Worm (Caenorhabditis elegans) whole organism, L2 larva: ENCODE measurements around the gene klc-2.

ENCODE experiments used
- alr-1 ChIP-seq: fragments of 150-350 bp; optimal IDR thresholded peaks from 2 replicates; lab custom pipeline; 2014; ENCODE audit warnings: missing biosample characterization, missing genetic modification characterization
- elt-1 ChIP-seq: fragments of 150-350 bp; optimal IDR thresholded peaks from 2 replicates; lab custom pipeline; 2014; ENCODE audit warnings: missing biosample characterization, missing genetic modification characterization
- fos-1 ChIP-seq: fragments of 150-350 bp; optimal IDR thresholded peaks from 2 replicates; lab custom pipeline; 2014; ENCODE audit warnings: missing biosample characterization, missing genetic modification characterization
- nhr-11 ChIP-seq: fragments of 150-350 bp; optimal IDR thresholded peaks from 2 replicates; lab custom pipeline; 2014; ENCODE audit warnings: missing biosample characterization, missing genetic modification characterization
- skn-1 ChIP-seq: sonication (generic microtip); optimal IDR thresholded peaks from 2 replicates; lab custom pipeline; 2017; ENCODE audit warnings: missing biosample characterization, missing genetic modification characterization

DNA sequence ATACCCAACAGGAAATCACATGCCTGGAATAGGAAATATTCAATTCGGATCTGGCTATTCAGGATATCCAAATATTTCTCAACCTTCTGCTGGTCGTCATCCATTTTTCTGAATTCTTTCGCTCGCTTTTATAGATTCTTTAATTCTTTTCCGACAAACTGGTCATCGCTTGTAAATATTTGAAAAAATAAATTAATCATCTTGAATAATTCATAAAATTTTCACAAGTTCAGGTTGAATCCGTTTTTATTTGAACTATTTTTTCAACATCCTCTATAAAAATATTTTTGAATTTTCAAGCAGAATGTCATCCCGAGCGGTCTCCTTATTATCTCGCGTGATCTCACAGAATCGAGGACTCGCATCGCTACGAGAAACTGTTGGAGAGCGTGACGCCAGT, 12.2 kb upstream of the klc-2 start, which contains the start of gene mrpl-48:
- TF ChIP-seq skn-1 (no peak), elt-1 (tag; lab: Kevin White, UChicago) (no peak), nhr-11 (tag; lab: Kevin White, UChicago) (no peak), fos-1 (tag; lab: Kevin White, UChicago) (no peak), alr-1 (tag; lab: Kevin White, UChicago) (no peak)
